ENCODE assay signal across 5 worm cellular contexts in genomic region chrX:8036219-8036883, ce11.
TF ChIP-seq lines count a peak whose summit lies in the region.

No protein-coding gene starts in this region.

TF ChIP-seq in whole organism, L1 larva, 84 proteins besides CTCF, POLR2A, EP300 and RAD21 (continues in another document):
- TF ChIP-seq nhr-71 (tag; optimal IDR thresholded peaks at IDR 0.05; lab: Kevin White, UChicago) = peak; percentile 99
- TF ChIP-seq ceh-8 (GFP tag; optimal IDR thresholded peaks at IDR 0.05; lab: Kevin White, UChicago) = peak; percentile 99
- TF ChIP-seq snpc-4 (tag; optimal IDR thresholded peaks at IDR 0.05; lab: Kevin White, UChicago) = peak; percentile 91
- peak; percentile 97 for TF ChIP-seq unc-86 (tag; optimal IDR thresholded peaks at IDR 0.05; lab: Kevin White, UChicago)
- peak; percentile 99 for TF ChIP-seq nhr-11 (tag; optimal IDR thresholded peaks at IDR 0.05; lab: Kevin White, UChicago)
- peak; percentile 98 for TF ChIP-seq fos-1 (tag; optimal IDR thresholded peaks at IDR 0.05; lab: Kevin White, UChicago)
- TF ChIP-seq sox-4 (tag; optimal IDR thresholded peaks at IDR 0.05; lab: Kevin White, UChicago) = peak; percentile 99
- no peak for TF ChIP-seq sptf-1 (tag; optimal IDR thresholded peaks at IDR 0.05; lab: Kevin White, UChicago)
- peak; percentile 97 for TF ChIP-seq zip-4 (GFP tag; optimal IDR thresholded peaks at IDR 0.05; lab: Kevin White, UChicago)
- peak; percentile 86 for TF ChIP-seq zag-1 (tag; optimal IDR thresholded peaks at IDR 0.05; lab: Kevin White, UChicago)
- TF ChIP-seq nhr-20 (tag; optimal IDR thresholded peaks at IDR 0.05; lab: Kevin White, UChicago) = peak; percentile 99
- TF ChIP-seq dpl-1 (GFP tag; optimal IDR thresholded peaks at IDR 0.05; lab: Kevin White, UChicago) = peak; percentile 31 to 60 (median 53)
- peak; percentile 72 for TF ChIP-seq blmp-1 (tag; optimal IDR thresholded peaks at IDR 0.05; lab: Kevin White, UChicago)
- TF ChIP-seq ceh-63 (GFP tag; optimal IDR thresholded peaks at IDR 0.05; lab: Kevin White, UChicago) = peak; percentile 98
- TF ChIP-seq ama-1 (optimal IDR thresholded peaks at IDR 0.05; lab: Kevin White, UChicago) = no peak
- TF ChIP-seq ces-1 (GFP tag; optimal IDR thresholded peaks at IDR 0.05; lab: Kevin White, UChicago) = peak; percentile 27
- peak; percentile 44 for TF ChIP-seq hlh-4 (tag; optimal IDR thresholded peaks at IDR 0.05; lab: Kevin White, UChicago)
- peak; percentile 84 for TF ChIP-seq unc-98 (GFP tag; IDR thresholded peaks at IDR 0.05; lab: Robert Waterston, UW)

TF ChIP-seq in whole organism, L3 larva, 47 proteins besides CTCF, POLR2A, EP300 and RAD21 (continues in another document):
- TF ChIP-seq nhr-77 (tag; optimal IDR thresholded peaks at IDR 0.05; lab: Kevin White, UChicago) = peak; percentile 98
- peak; percentile 97 for TF ChIP-seq lsy-12 (tag; optimal IDR thresholded peaks at IDR 0.05; lab: Kevin White, UChicago)
- TF ChIP-seq ceh-82 (tag; optimal IDR thresholded peaks at IDR 0.05; lab: Kevin White, UChicago) = peak; percentile 98
- TF ChIP-seq fos-1 (tag; optimal IDR thresholded peaks at IDR 0.05; lab: Kevin White, UChicago) = peak; percentile 88
- TF ChIP-seq skn-1 (tag; optimal IDR thresholded peaks at IDR 0.05; lab: Kevin White, UChicago) = peak; percentile 98
- peak; percentile 91 for TF ChIP-seq nhr-76 (tag; optimal IDR thresholded peaks at IDR 0.05; lab: Kevin White, UChicago)
- TF ChIP-seq elt-3 (tag; optimal IDR thresholded peaks at IDR 0.05; lab: Kevin White, UChicago) = peak; percentile 75 to 97 (median 90)
- TF ChIP-seq jun-1 (tag; optimal IDR thresholded peaks at IDR 0.05; lab: Kevin White, UChicago) = peak; percentile 99
- peak; percentile 94 for TF ChIP-seq nhr-28 (tag; optimal IDR thresholded peaks at IDR 0.05; lab: Kevin White, UChicago)
- peak; percentile 96 for TF ChIP-seq lin-39 (tag; optimal IDR thresholded peaks at IDR 0.05; lab: Kevin White, UChicago)
- peak; percentile 94 for TF ChIP-seq ztf-4 (tag; optimal IDR thresholded peaks at IDR 0.05; lab: Kevin White, UChicago)
- TF ChIP-seq nhr-23 (tag; optimal IDR thresholded peaks at IDR 0.05; lab: Kevin White, UChicago) = peak; percentile 100
- TF ChIP-seq ama-1 (optimal IDR thresholded peaks at IDR 0.05; lab: Kevin White, UChicago) = no peak
- TF ChIP-seq tbx-2 (tag; optimal IDR thresholded peaks at IDR 0.05; lab: Kevin White, UChicago) = peak; percentile 99
- peak; percentile 24 for TF ChIP-seq lin-15B (tag; optimal IDR thresholded peaks at IDR 0.05; lab: Kevin White, UChicago)
- TF ChIP-seq snpc-4 (tag; optimal IDR thresholded peaks at IDR 0.05; lab: Kevin White, UChicago) = peak; percentile 96
- no peak for TF ChIP-seq ceh-9 (tag; optimal IDR thresholded peaks at IDR 0.05; lab: Kevin White, UChicago)
- peak; percentile 84 for TF ChIP-seq mdl-1 (tag; optimal IDR thresholded peaks at IDR 0.05; lab: Kevin White, UChicago)
- peak; percentile 68 for TF ChIP-seq ztf-11 (tag; optimal IDR thresholded peaks at IDR 0.05; lab: Kevin White, UChicago)

TF ChIP-seq in whole organism, early embryonic, 17 proteins besides CTCF, POLR2A, EP300 and RAD21:
- TF ChIP-seq F13C5.2 (tag; optimal IDR thresholded peaks at IDR 0.05; lab: Kevin White, UChicago) = peak; percentile 81
- no peak for TF ChIP-seq ama-1 (optimal IDR thresholded peaks at IDR 0.05; lab: Kevin White, UChicago)
- TF ChIP-seq flt-1 (GFP tag; IDR thresholded peaks at IDR 0.05; lab: Robert Waterston, UW) = peak; percentile 79
- no peak for TF ChIP-seq tbx-37 (GFP tag; conservative IDR thresholded peaks at IDR 0.05; lab: Robert Waterston, UW)
- peak; percentile 52 for TF ChIP-seq ceh-36 (tag; optimal IDR thresholded peaks at IDR 0.05; lab: Kevin White, UChicago)
- no peak for TF ChIP-seq ets-7 (tag; optimal IDR thresholded peaks at IDR 0.05; lab: Kevin White, UChicago)
- peak; percentile 73 for TF ChIP-seq sea-1 (GFP tag; conservative IDR thresholded peaks at IDR 0.05; lab: Robert Waterston, UW)
- peak; percentile 48 for TF ChIP-seq ceh-13 (GFP tag; optimal IDR thresholded peaks at IDR 0.05; lab: Kevin White, UChicago)
- peak; percentile 22 for TF ChIP-seq hnd-1 (tag; optimal IDR thresholded peaks at IDR 0.05; lab: Kevin White, UChicago)
- peak; percentile 84 for TF ChIP-seq aly-1 (tag; optimal IDR thresholded peaks at IDR 0.05; lab: Kevin White, UChicago)
- TF ChIP-seq hmg-4 (GFP tag; optimal IDR thresholded peaks at IDR 0.05; lab: Kevin White, UChicago) = peak; percentile 78
- no peak for TF ChIP-seq tra-4 (tag; optimal IDR thresholded peaks at IDR 0.05; lab: Kevin White, UChicago)
- peak; percentile 40 for TF ChIP-seq B0310.2 (tag; optimal IDR thresholded peaks at IDR 0.05; lab: Kevin White, UChicago)
- TF ChIP-seq tbx-11 (GFP tag; IDR thresholded peaks at IDR 0.05; lab: Robert Waterston, UW) = peak; percentile 67
- TF ChIP-seq hmbx-1 (tag; optimal IDR thresholded peaks at IDR 0.05; lab: Kevin White, UChicago) = no peak
- peak; percentile 82 for TF ChIP-seq pes-1 (GFP tag; IDR thresholded peaks at IDR 0.05; lab: Robert Waterston, UW)
- peak; percentile 54; the same call in 1 of the 2 replicates for TF ChIP-seq scrt-1 (GFP tag; IDR thresholded peaks at IDR 0.05; lab: Robert Waterston, UW)

TF ChIP-seq in whole organism, midembryonic, 9 proteins besides CTCF, POLR2A, EP300 and RAD21:
- TF ChIP-seq tab-1 (GFP tag; IDR thresholded peaks at IDR 0.05; lab: Robert Waterston, UW) = peak; percentile 69
- TF ChIP-seq ref-1 (GFP tag; conservative IDR thresholded peaks at IDR 0.05; lab: Robert Waterston, UW) = 0 out of 2 replicates have a peak, but pooled peaks have one; percentile 26
- peak; percentile 100 for TF ChIP-seq T22C8.4 (GFP tag; IDR thresholded peaks at IDR 0.05; lab: Robert Waterston, UW)
- peak; percentile 75 for TF ChIP-seq ztf-23 (GFP tag; IDR thresholded peaks at IDR 0.05; lab: Robert Waterston, UW)
- peak; percentile 80 for TF ChIP-seq flt-1 (GFP tag; IDR thresholded peaks at IDR 0.05; lab: Robert Waterston, UW)
- TF ChIP-seq med-1 (GFP tag; optimal IDR thresholded peaks at IDR 0.05; lab: Kevin White, UChicago; ENCODE audit: insufficient read depth) = no peak
- no peak for TF ChIP-seq ztf-29 (GFP tag; IDR thresholded peaks at IDR 0.05; lab: Robert Waterston, UW)
- peak; percentile 97 for TF ChIP-seq cog-1 (tag; optimal IDR thresholded peaks at IDR 0.05; lab: Kevin White, UChicago)

TF ChIP-seq in whole organism, young adult, 124 proteins besides CTCF, POLR2A, EP300 and RAD21 (continues in another document):
- TF ChIP-seq hsf-1 (GFP tag; IDR thresholded peaks at IDR 0.05; lab: Robert Waterston, UW) (no peak), let-607 (tag; optimal IDR thresholded peaks at IDR 0.05; lab: Kevin White, UChicago) (peak; percentile 69 to 93), nhr-27 (tag; optimal IDR thresholded peaks at IDR 0.05; lab: Kevin White, UChicago) (peak; percentile 60), ceh-27 (GFP tag; optimal IDR thresholded peaks at IDR 0.05; lab: Kevin White, UChicago) (peak; percentile 95), B0019.2 (GFP tag; conservative IDR thresholded peaks at IDR 0.05; lab: Robert Waterston, UW) (0 out of 2 replicates have a peak, but pooled peaks have one; percentile 5), attf-5 (GFP tag; optimal IDR thresholded peaks at IDR 0.05; lab: Kevin White, UChicago) (peak; percentile 74), B0035.1 (tag; optimal IDR thresholded peaks at IDR 0.05; lab: Kevin White, UChicago) (peak; percentile 96), cebp-2 (GFP tag; IDR thresholded peaks at IDR 0.05; lab: Robert Waterston, UW) (peak; percentile 95; the same call in 1 of the 2 replicates), lir-1 (GFP tag; conservative IDR thresholded peaks at IDR 0.05; lab: Robert Waterston, UW) (peak; percentile 72), F23B12.7 (tag; optimal IDR thresholded peaks at IDR 0.05; lab: Kevin White, UChicago; ENCODE audit: insufficient read depth) (peak; percentile 97), tbx-9 (tag; optimal IDR thresholded peaks at IDR 0.05; lab: Kevin White, UChicago; ENCODE audit: borderline replicate concordance) (peak; percentile 1), F39B2.1 (GFP tag; IDR thresholded peaks at IDR 0.05; lab: Robert Waterston, UW) (peak; percentile 57; the same call in 1 of the 2 replicates), egl-18 (GFP tag; IDR thresholded peaks at IDR 0.05; lab: Robert Waterston, UW) (peak; percentile 94), him-1 (tag; optimal IDR thresholded peaks at IDR 0.05; lab: Kevin White, UChicago) (peak; percentile 95), unc-62 (GFP tag; optimal IDR thresholded peaks at IDR 0.05; lab: Kevin White, UChicago) (peak; percentile 60), ceh-100 (GFP tag; IDR thresholded peaks at IDR 0.05; lab: Robert Waterston, UW) (peak; percentile 55; the same call in 1 of the 2 replicates), nhr-90 (tag; optimal IDR thresholded peaks at IDR 0.05; lab: Kevin White, UChicago) (peak; percentile 96), K11D2.4 (GFP tag; IDR thresholded peaks at IDR 0.05; lab: Robert Waterston, UW) (peak; percentile 98), repo-1 (tag; optimal IDR thresholded peaks at IDR 0.05; lab: Kevin White, UChicago) (peak; percentile 99), ztf-3 (GFP tag; optimal IDR thresholded peaks at IDR 0.05; lab: Kevin White, UChicago) (peak; percentile 95), ztf-18 (tag; optimal IDR thresholded peaks at IDR 0.05; lab: Kevin White, UChicago) (peak; percentile 80), aptf-2 (GFP tag; conservative IDR thresholded peaks at IDR 0.05; lab: Robert Waterston, UW) (no peak), ceh-91 (GFP tag; IDR thresholded peaks at IDR 0.05; lab: Robert Waterston, UW) (peak; percentile 36), ceh-40 (GFP tag; IDR thresholded peaks at IDR 0.05; lab: Robert Waterston, UW) (peak; percentile 85), unc-130 (GFP tag; optimal IDR thresholded peaks at IDR 0.05; lab: Kevin White, UChicago) (no peak), mxl-1 (tag; optimal IDR thresholded peaks at IDR 0.05; lab: Kevin White, UChicago) (peak; percentile 83), mel-28 (tag; optimal IDR thresholded peaks at IDR 0.05; lab: Kevin White, UChicago; ENCODE audit: borderline replicate concordance) (peak; percentile 15), lsy-27 (tag; optimal IDR thresholded peaks at IDR 0.05; lab: Kevin White, UChicago; ENCODE audit: borderline replicate concordance, insufficient read depth) (peak; percentile 85), ceh-58 (GFP tag; IDR thresholded peaks at IDR 0.05; lab: Robert Waterston, UW) (0 out of 2 replicates have a peak, but pooled peaks have one; percentile 45), F55B11.4 (tag; optimal IDR thresholded peaks at IDR 0.05; lab: Kevin White, UChicago; ENCODE audit: borderline replicate concordance, insufficient read depth) (peak; percentile 18), fkh-3 (tag; optimal IDR thresholded peaks at IDR 0.05; lab: Kevin White, UChicago) (peak; percentile 36), mcd-1 (GFP tag; IDR thresholded peaks at IDR 0.05; lab: Robert Waterston, UW) (peak; percentile 81), ets-4 (GFP tag; optimal IDR thresholded peaks at IDR 0.05; lab: Kevin White, UChicago) (peak; percentile 92), egrh-3 (GFP tag; IDR thresholded peaks at IDR 0.05; lab: Robert Waterston, UW) (peak; percentile 66)

Comparison
In these comparisons a context has a peak if more than half of its experiments do, and no peak if none do; other contexts are left out.
1. Of the 8 proteins assayed by ChIP-seq in both whole organism, young adult and whole organism, L1 larva: peak only in whole organism, young adult: ama-1; only in whole organism, L1 larva: efl-1 and unc-130; in both: dpl-1, lin-35, nhr-90, snpc-4 and unc-62; in neither: 0.